Worm (Caenorhabditis elegans) whole organism, L4 larva: ENCODE data around the gene F56A8.3.
"Not testable (repeated sequence)": the region's sequence is repeated elsewhere in the genome, so short reads cannot be mapped to it uniquely, and the experiment has no call there.

Experiments used
- D1046.2 ChIP-seq: fragments of 200-800 bp; sonication (Bioruptor generic); IDR thresholded peaks from 2 replicates; pipeline ENCODE4 v1.3.6; 2022; ENCODE audit warnings: missing genetic modification characterization, missing compliant biosample characterization
- F10B5.3 ChIP-seq: sonication (generic microtip); optimal IDR thresholded peaks from 2 replicates; lab custom pipeline; 2016; ENCODE audit warnings: mild to moderate bottlenecking, missing genetic modification characterization, missing compliant biosample characterization
- F37D6.2 ChIP-seq: sonication (generic microtip); optimal IDR thresholded peaks from 2 replicates; lab custom pipeline; 2016; ENCODE audit warnings: mild to moderate bottlenecking, missing genetic modification characterization, missing compliant biosample characterization
- T26A8.4 ChIP-seq: fragments of 200-800 bp; sonication (Bioruptor generic); IDR thresholded peaks from 2 replicates; pipeline ENCODE4 v1.3.6; 2022; ENCODE audit warnings: missing genetic modification characterization, missing compliant biosample characterization
- Y48G9A.11 ChIP-seq: fragments of 200-800 bp; sonication (Bioruptor generic); IDR thresholded peaks from 2 replicates; pipeline ENCODE4 v1.3.6; 2022; ENCODE audit warnings: missing genetic modification reagents, missing genetic modification characterization, missing compliant biosample characterization
- ZK337.2 ChIP-seq: fragments of 200-800 bp; sonication (Bioruptor generic); IDR thresholded peaks from 2 replicates; pipeline ENCODE4 v1.3.6; 2022; ENCODE audit warnings: missing genetic modification reagents, missing genetic modification characterization, missing compliant biosample characterization
- arid-1 ChIP-seq: fragments of 200-800 bp; sonication (Bioruptor generic); conservative IDR thresholded peaks from 2 replicates; pipeline ENCODE4 v1.3.6; 2022; ENCODE audit warnings: missing genetic modification reagents, missing genetic modification characterization, missing compliant biosample characterization
- ceh-20 ChIP-seq: fragments of 200-800 bp; sonication (Bioruptor generic); IDR thresholded peaks from 2 replicates; pipeline ENCODE4 v1.3.6; 2022; ENCODE audit warnings: missing genetic modification reagents, missing genetic modification characterization, missing compliant biosample characterization
- ceh-62 ChIP-seq: sonication (generic microtip); optimal IDR thresholded peaks from 2 replicates; lab custom pipeline; 2017; ENCODE audit warnings: missing biosample characterization, missing genetic modification characterization
- ctbp-1 ChIP-seq: fragments of 200-800 bp; sonication (Bioruptor generic); IDR thresholded peaks from 2 replicates; pipeline ENCODE4 v1.3.6; 2022; ENCODE audit warnings: missing genetic modification reagents, missing genetic modification characterization, missing compliant biosample characterization
- daf-16 ChIP-seq, 3 experiments: sonication (generic microtip); optimal IDR thresholded peaks; 2 replicates each; lab custom pipeline; 2016 to 2017; ENCODE audit warnings: missing genetic modification characterization in 3 of 3, missing genetic modification reagents in 3 of 3, mild to moderate bottlenecking in 2 of 3, missing compliant biosample characterization in 2 of 3, missing biosample characterization in 1 of 3, moderate library complexity in 1 of 3
- dmd-6 ChIP-seq: fragments of 200-800 bp; sonication (Bioruptor generic); IDR thresholded peaks from 2 replicates; pipeline ENCODE4 v1.3.6; 2022; ENCODE audit warnings: missing genetic modification reagents, missing genetic modification characterization, missing compliant biosample characterization
- dmd-8 ChIP-seq: fragments of 200-800 bp; sonication (Bioruptor generic); IDR thresholded peaks from 2 replicates; pipeline ENCODE4 v1.3.6; 2022; ENCODE audit warnings: missing genetic modification characterization, missing compliant biosample characterization
- dpl-1 ChIP-seq: fragments of 150-350 bp; optimal IDR thresholded peaks from 2 replicates; lab custom pipeline; 2014; ENCODE audit warnings: missing biosample characterization, missing genetic modification reagents, missing genetic modification characterization
- dve-1 ChIP-seq: sonication (generic microtip); optimal IDR thresholded peaks from 2 replicates; lab custom pipeline; 2017; ENCODE audit warnings: antibody characterized with exemption, mild to moderate bottlenecking, missing genetic modification characterization, missing compliant biosample characterization; ENCODE audit not compliant: insufficient read depth
- egl-43 ChIP-seq: fragments of 200-800 bp; sonication (Bioruptor generic); IDR thresholded peaks from 2 replicates; pipeline ENCODE4 v1.3.6; 2022; ENCODE audit warnings: missing genetic modification reagents, missing genetic modification characterization, missing compliant biosample characterization
- hlh-11 ChIP-seq: fragments of 200-800 bp; sonication (Bioruptor generic); optimal IDR thresholded peaks from 2 replicates; lab custom pipeline; 2018; ENCODE audit warnings: mild to moderate bottlenecking, missing genetic modification characterization, missing compliant biosample characterization
- hlh-30 ChIP-seq: sonication (generic microtip); optimal IDR thresholded peaks from 2 replicates; lab custom pipeline; 2017; ENCODE audit warnings: antibody characterized with exemption, mild to moderate bottlenecking, missing genetic modification characterization, missing compliant biosample characterization; ENCODE audit not compliant: insufficient read depth
- hmg-1.1 ChIP-seq: fragments of 200-800 bp; sonication (Bioruptor generic); IDR thresholded peaks from 2 replicates; pipeline ENCODE4 v1.3.6; 2022; ENCODE audit warnings: missing genetic modification reagents, missing genetic modification characterization, missing compliant biosample characterization
- lim-7 ChIP-seq: fragments of 200-800 bp; sonication (Bioruptor generic); IDR thresholded peaks from 2 replicates; pipeline ENCODE4 v1.3.6; 2022; ENCODE audit warnings: missing genetic modification characterization, missing compliant biosample characterization
- lin-1 ChIP-seq: fragments of 200-800 bp; sonication (Bioruptor generic); IDR thresholded peaks from 2 replicates; pipeline ENCODE4 v1.3.6; 2022; ENCODE audit warnings: missing genetic modification reagents, missing genetic modification characterization, missing compliant biosample characterization
- lin-29 ChIP-seq: fragments of 200-800 bp; sonication (Bioruptor generic); IDR thresholded peaks from 2 replicates; pipeline ENCODE4 v1.3.6; 2022; ENCODE audit warnings: missing genetic modification reagents, missing genetic modification characterization, missing compliant biosample characterization
- lin-38 ChIP-seq: fragments of 200-800 bp; sonication (Bioruptor generic); IDR thresholded peaks from 2 replicates; pipeline ENCODE4 v1.3.6; 2022; ENCODE audit warnings: missing genetic modification reagents, missing genetic modification characterization, missing compliant biosample characterization
- lsy-2 ChIP-seq, 2 experiments: fragments of 150-350 bp in 1 of 2; sonication (generic microtip) in 1 of 2; optimal IDR thresholded peaks; 2 replicates each; lab custom pipeline; 2014 to 2017; ENCODE audit warnings: missing biosample characterization in 2 of 2, missing genetic modification characterization in 2 of 2
- mes-2 ChIP-seq: sonication (generic microtip); optimal IDR thresholded peaks from 2 replicates; lab custom pipeline; 2016; ENCODE audit warnings: missing genotype, mild to moderate bottlenecking, missing genetic modification characterization, missing compliant biosample characterization; ENCODE audit not compliant: poor library complexity, severe bottlenecking
- nhr-102 ChIP-seq: sonication (generic microtip); optimal IDR thresholded peaks from 2 replicates; lab custom pipeline; 2016; ENCODE audit warnings: mild to moderate bottlenecking, missing genetic modification characterization, moderate library complexity, missing compliant biosample characterization
- nhr-28 ChIP-seq: fragments of 150-350 bp; optimal IDR thresholded peaks from 2 replicates; lab custom pipeline; 2014; ENCODE audit warnings: missing biosample characterization, missing genetic modification characterization
- nhr-42 ChIP-seq: fragments of 200-800 bp; sonication (Bioruptor generic); IDR thresholded peaks from 2 replicates; pipeline ENCODE4 v1.3.6; 2022; ENCODE audit warnings: missing genetic modification characterization, missing compliant biosample characterization
- pha-4 ChIP-seq, 2 experiments: fragments of 150-350 bp in 1 of 2; fragments of 200-800 bp in 1 of 2; sonication (Bioruptor generic) in 1 of 2; IDR thresholded peaks in 1 of 2; optimal IDR thresholded peaks in 1 of 2; 2 replicates each; pipeline versions ENCODE4 v1.3.6 to Lab custom; 2014 to 2022; ENCODE audit warnings: missing genetic modification characterization in 2 of 2, missing genetic modification reagents in 2 of 2, missing biosample characterization in 1 of 2, missing compliant biosample characterization in 1 of 2
- php-3 ChIP-seq: fragments of 200-800 bp; sonication (Bioruptor generic); IDR thresholded peaks from 2 replicates; pipeline ENCODE4 v1.3.6; 2022; ENCODE audit warnings: missing genetic modification reagents, missing genetic modification characterization, missing compliant biosample characterization
- rbr-2 ChIP-seq: sonication (generic microtip); optimal IDR thresholded peaks from 2 replicates; lab custom pipeline; 2016; ENCODE audit warnings: missing genotype, missing genetic modification characterization, missing compliant biosample characterization
- saeg-2 ChIP-seq: fragments of 200-800 bp; sonication (Bioruptor generic); IDR thresholded peaks from 2 replicates; pipeline ENCODE4 v1.3.6; 2022; ENCODE audit warnings: missing genetic modification reagents, missing genetic modification characterization, missing compliant biosample characterization
- set-16 ChIP-seq: fragments of 200-800 bp; sonication (Bioruptor generic); IDR thresholded peaks from 2 replicates; pipeline ENCODE4 v1.3.6; 2022; ENCODE audit warnings: missing genetic modification reagents, missing genetic modification characterization, missing compliant biosample characterization
- snpc-1.2 ChIP-seq: fragments of 200-800 bp; sonication (Bioruptor generic); IDR thresholded peaks from 2 replicates; pipeline ENCODE4 v1.3.6; 2022; ENCODE audit warnings: missing genetic modification reagents, missing genetic modification characterization, missing compliant biosample characterization
- tra-1 ChIP-seq: fragments of 200-800 bp; sonication (Bioruptor generic); IDR thresholded peaks from 2 replicates; pipeline ENCODE4 v1.3.6; 2022; ENCODE audit warnings: missing genetic modification reagents, missing genetic modification characterization, missing compliant biosample characterization
- vab-7 ChIP-seq: fragments of 200-800 bp; sonication (Bioruptor generic); IDR thresholded peaks from 2 replicates; pipeline ENCODE4 v1.3.6; 2022; ENCODE audit warnings: missing genetic modification reagents, missing genetic modification characterization, missing compliant biosample characterization
- zfp-3 ChIP-seq: fragments of 200-800 bp; sonication (Bioruptor generic); conservative IDR thresholded peaks from 2 replicates; pipeline ENCODE4 v1.3.6; 2022; ENCODE audit warnings: missing genetic modification reagents, missing genetic modification characterization, missing compliant biosample characterization
- ztf-7 ChIP-seq: fragments of 150-350 bp; optimal IDR thresholded peaks from 2 replicates; lab custom pipeline; 2014; ENCODE audit warnings: missing biosample characterization, missing genetic modification characterization

The F56A8.3 gene

ce11 chrIII:13296289-13296874, 39.7 kb downstream of the F56A8.3 start, which contains the start of gene npp-18:
Gene npp-18, plus strand, starts transcription at chrIII:13296853.
- TF ChIP-seq F10B5.3 (tag; lab: Kevin White, UChicago) (peak; percentile 43), dpl-1 (peak; percentile 89), snpc-1.2 (GFP tag; lab: Robert Waterston, UW) (0 out of 2 replicates have a peak, but pooled peaks have one; percentile 7), T26A8.4 (peak; percentile 87), hlh-30 (tag; lab: Kevin White, UChicago) (peak; percentile 4), dve-1 (tag; lab: Kevin White, UChicago) (peak; percentile 56), hlh-11 (tag; lab: Kevin White, UChicago) (peak; percentile 4), ceh-20 (peak; percentile 77), saeg-2 (GFP tag; lab: Robert Waterston, UW) (peak; percentile 76; the same call in 1 of the 2 replicates), nhr-28 (peak; percentile 9), pha-4 (GFP tag; IDR thresholded peaks at IDR 0.05; lab: Robert Waterston, UW) (peak; percentile 77), ceh-62 (peak; percentile 12), lin-38 (GFP tag; lab: Robert Waterston, UW) (peak; percentile 84), nhr-102 (tag; lab: Kevin White, UChicago) (peak; percentile 49), lin-1 (GFP tag; lab: Robert Waterston, UW) (0 out of 2 replicates have a peak, but pooled peaks have one; percentile 54), dmd-6 (GFP tag; lab: Robert Waterston, UW) (peak; percentile 54), mes-2 (tag; lab: Kevin White, UChicago) (peak; percentile 81), Y48G9A.11 (GFP tag; lab: Robert Waterston, UW) (peak; percentile 55; the same call in 1 of the 2 replicates), php-3 (GFP tag; lab: Robert Waterston, UW) (peak; percentile 45; the same call in 1 of the 2 replicates), zfp-3 (peak; percentile 70), F37D6.2 (tag; lab: Kevin White, UChicago) (peak; percentile 16), arid-1 (GFP tag; lab: Robert Waterston, UW) (0 out of 2 replicates have a peak, but pooled peaks have one; percentile 15), nhr-42 (0 out of 2 replicates have a peak, but pooled peaks have one; percentile 62), tra-1 (GFP tag; lab: Robert Waterston, UW) (peak; percentile 71; the same call in 1 of the 2 replicates), dmd-8 (GFP tag; lab: Robert Waterston, UW) (0 out of 2 replicates have a peak, but pooled peaks have one; percentile 44), lim-7 (peak; percentile 62; the same call in 1 of the 2 replicates), rbr-2 (tag; lab: Kevin White, UChicago) (peak; percentile 61), lsy-2 (tag; optimal IDR thresholded peaks at IDR 0.05; lab: Kevin White, UChicago) (peak in 1 of 2 experiments; percentile 86), ctbp-1 (GFP tag; lab: Robert Waterston, UW) (peak; percentile 70; the same call in 1 of the 2 replicates), ztf-7 (tag; lab: Kevin White, UChicago) (peak; percentile 0), daf-16 (tag; optimal IDR thresholded peaks at IDR 0.05; lab: Kevin White, UChicago) (peak; percentile 2), vab-7 (GFP tag; lab: Robert Waterston, UW) (peak; percentile 67), D1046.2 (GFP tag; lab: Robert Waterston, UW) (peak; percentile 77; the same call in 1 of the 2 replicates), egl-43 (GFP tag; lab: Robert Waterston, UW) (peak; percentile 76; the same call in 1 of the 2 replicates), hmg-1.1 (peak; percentile 86), ZK337.2 (0 out of 2 replicates have a peak, but pooled peaks have one; percentile 46), lin-29 (GFP tag; lab: Robert Waterston, UW) (peak; percentile 58; the same call in 1 of the 2 replicates), set-16 (peak; percentile 55; the same call in 1 of the 2 replicates)
- TF ChIP-seq pha-4 (tag; optimal IDR thresholded peaks at IDR 0.05; lab: Kevin White, UChicago); daf-16 (GFP tag; optimal IDR thresholded peaks at IDR 0.05; lab: Kevin White, UChicago): not testable (repeated sequence)
